Worm (Caenorhabditis elegans): ENCODE data around the gene srd-2.

The srd-2 gene

ce11 chrII:10200759-10201158 lies 13.1 kb upstream of the srd-2 start, which contains the start of gene arv-1 (continued):
- TF ChIP-seq sdz-38 (tag; optimal IDR thresholded peaks at IDR 0.05) (no peak), sptf-2 (GFP tag; optimal IDR thresholded peaks at IDR 0.05) (no peak), F57C9.4 (tag; optimal IDR thresholded peaks at IDR 0.05) (no peak), F23B12.7 (tag; optimal IDR thresholded peaks at IDR 0.05; ENCODE audit: insufficient read depth) (peak; percentile 9), ceh-79 (tag; optimal IDR thresholded peaks at IDR 0.05) (no peak), ceh-58 (GFP tag; IDR thresholded peaks at IDR 0.05) (no peak), snpc-3.4 (tag; optimal IDR thresholded peaks at IDR 0.05) (no peak), hrde-1 (tag; optimal IDR thresholded peaks at IDR 0.05; ENCODE audit: borderline replicate concordance) (no peak), mxl-1 (tag; optimal IDR thresholded peaks at IDR 0.05) (no peak), ztf-18 (tag; optimal IDR thresholded peaks at IDR 0.05) (peak; percentile 17), F22D6.2 (tag; optimal IDR thresholded peaks at IDR 0.05) (no peak), snpc-4 (GFP tag; optimal IDR thresholded peaks at IDR 0.05) (no peak), snpc-4 (tag; optimal IDR thresholded peaks at IDR 0.05) (peak in 1 of 4 experiments; percentile 6), rpc-1 (optimal IDR thresholded peaks at IDR 0.05) (no peak), rpc-1 (tag; optimal IDR thresholded peaks at IDR 0.05) (no peak), B0019.2 (GFP tag; conservative IDR thresholded peaks at IDR 0.05) (peak; percentile 63; the same call in 1 of the 2 replicates), egl-44 (GFP tag; IDR thresholded peaks at IDR 0.05) (no peak), athp-1 (tag; optimal IDR thresholded peaks at IDR 0.05) (no peak), snpc-1.1 (tag; optimal IDR thresholded peaks at IDR 0.05; ENCODE audit: insufficient read depth) (no peak), Y67H2A.10 (GFP tag; conservative IDR thresholded peaks at IDR 0.05) (no peak), dox-1 (GFP tag; IDR thresholded peaks at IDR 0.05) (peak; percentile 61; the same call in 1 of the 2 replicates), F10E7.11 (tag; optimal IDR thresholded peaks at IDR 0.05) (no peak), lin-35 (GFP tag; optimal IDR thresholded peaks at IDR 0.05) (no peak), sea-2 (GFP tag; IDR thresholded peaks at IDR 0.05) (no peak), dpff-1 (tag; optimal IDR thresholded peaks at IDR 0.05) (no peak), tbx-9 (tag; optimal IDR thresholded peaks at IDR 0.05; ENCODE audit: borderline replicate concordance) (no peak), snpc-1.3 (tag; optimal IDR thresholded peaks at IDR 0.05; ENCODE audit: insufficient read depth) (no peak), Y53F4B.3 (GFP tag; IDR thresholded peaks at IDR 0.05) (no peak), bed-2 (GFP tag; IDR thresholded peaks at IDR 0.05) (no peak), mcd-1 (GFP tag; IDR thresholded peaks at IDR 0.05) (no peak), madf-8 (GFP tag; conservative IDR thresholded peaks at IDR 0.05) (no peak), B0035.1 (tag; optimal IDR thresholded peaks at IDR 0.05) (no peak), Y56A3A.18 (GFP tag; IDR thresholded peaks at IDR 0.05) (no peak), nhr-90 (tag; optimal IDR thresholded peaks at IDR 0.05) (no peak), let-607 (tag; optimal IDR thresholded peaks at IDR 0.05) (no peak), lir-1 (GFP tag; conservative IDR thresholded peaks at IDR 0.05) (no peak), nhr-27 (tag; optimal IDR thresholded peaks at IDR 0.05) (no peak), attf-5 (GFP tag; optimal IDR thresholded peaks at IDR 0.05) (peak; percentile 13), ceh-27 (GFP tag; optimal IDR thresholded peaks at IDR 0.05) (peak; percentile 49), unc-130 (GFP tag; optimal IDR thresholded peaks at IDR 0.05) (peak; percentile 1), Y53G8AR.9 (GFP tag; conservative IDR thresholded peaks at IDR 0.05) (no peak), him-1 (tag; optimal IDR thresholded peaks at IDR 0.05) (peak; percentile 11)
